Fruit fly (Drosophila melanogaster): Measurements from ENCODE around the gene GstD2.

Gene GstD2

dm6 chr3R:12402935-12403334 is 31.2 kb downstream of the GstD2 start (continued):
- peak; percentile 88 for TF ChIP-seq jumu (GFP tag; optimal IDR thresholded peaks at IDR 0.05)
- peak; percentile 96 for TF ChIP-seq lilli (GFP tag; optimal IDR thresholded peaks at IDR 0.05)
- peak; percentile 95 for TF ChIP-seq CG11696 (GFP tag; IDR thresholded peaks at IDR 0.05)
- TF ChIP-seq CG2678 (tag; optimal IDR thresholded peaks at IDR 0.05) = peak; percentile 99
- TF ChIP-seq CG9797 (GFP tag; optimal IDR thresholded peaks at IDR 0.05) = peak; percentile 41
- TF ChIP-seq CG11723 (GFP tag; optimal IDR thresholded peaks at IDR 0.05) = peak; percentile 94
- TF ChIP-seq CG7963 (GFP tag; IDR thresholded peaks at IDR 0.05; ENCODE audit: partially characterized antibody) = no peak
- peak; percentile 98 for TF ChIP-seq CG7271 (tag; optimal IDR thresholded peaks at IDR 0.05)
- TF ChIP-seq CG31388 (GFP tag; optimal IDR thresholded peaks at IDR 0.05) = peak; percentile 97
- peak; percentile 87 for TF ChIP-seq pros (GFP tag; optimal IDR thresholded peaks at IDR 0.05)
- TF ChIP-seq nerfin-2 (GFP tag; IDR thresholded peaks at IDR 0.05; ENCODE audit: partially characterized antibody) = no peak
- peak; percentile 92 for TF ChIP-seq NFAT (GFP tag; IDR thresholded peaks at IDR 0.05)
- peak; percentile 97 for TF ChIP-seq NfI (GFP tag; optimal IDR thresholded peaks at IDR 0.05)
- TF ChIP-seq CG14667 (GFP tag; IDR thresholded peaks at IDR 0.05) = peak; percentile 84
- TF ChIP-seq slbo (GFP tag; IDR thresholded peaks at IDR 0.05) = peak; percentile 92
- TF ChIP-seq bigmax (GFP tag; optimal IDR thresholded peaks at IDR 0.05) = peak; percentile 74
- TF ChIP-seq gt (GFP tag; IDR thresholded peaks at IDR 0.05) = peak; percentile 85
- peak; percentile 97 for TF ChIP-seq CG17568 (GFP tag; optimal IDR thresholded peaks at IDR 0.05)
- TF ChIP-seq NC2α (GFP tag; optimal IDR thresholded peaks at IDR 0.05) = peak; percentile 91
- TF ChIP-seq otp (GFP tag; IDR thresholded peaks at IDR 0.05) = peak; percentile 95
- peak; percentile 94 for TF ChIP-seq MBD-R2 (GFP tag; IDR thresholded peaks at IDR 0.05)
- peak; percentile 97 for TF ChIP-seq sens-2 (GFP tag; IDR thresholded peaks at IDR 0.05)
- peak; percentile 90 for TF ChIP-seq org-1 (GFP tag; optimal IDR thresholded peaks at IDR 0.05)
- TF ChIP-seq gfzf (GFP tag; optimal IDR thresholded peaks at IDR 0.05) = peak; percentile 23
- peak; percentile 84 for TF ChIP-seq CG18011 (GFP tag; optimal IDR thresholded peaks at IDR 0.05)
- peak; percentile 99 for TF ChIP-seq sens (GFP tag)
- peak; percentile 94 for TF ChIP-seq CG18764 (GFP tag; optimal IDR thresholded peaks at IDR 0.05)
- peak; percentile 70 for TF ChIP-seq Myb (GFP tag; optimal IDR thresholded peaks at IDR 0.05)
- TF ChIP-seq Dp (GFP tag; optimal IDR thresholded peaks at IDR 0.05) = peak; percentile 47
- peak; percentile 97 for TF ChIP-seq sug (tag; optimal IDR thresholded peaks at IDR 0.05)
- peak; percentile 86 for TF ChIP-seq pb (GFP tag; optimal IDR thresholded peaks at IDR 0.05)
- TF ChIP-seq HHEX (GFP tag; optimal IDR thresholded peaks at IDR 0.05) = peak; percentile 98
- peak; percentile 94 for TF ChIP-seq schlank (tag; optimal IDR thresholded peaks at IDR 0.05)
- peak; percentile 99 for TF ChIP-seq CG13424 (tag; optimal IDR thresholded peaks at IDR 0.05)
- peak; percentile 97 for TF ChIP-seq ap (GFP tag; IDR thresholded peaks at IDR 0.05)
- peak; percentile 45 for TF ChIP-seq ftz-f1 (GFP tag; optimal IDR thresholded peaks at IDR 0.05)
- peak; percentile 84 for TF ChIP-seq CG16815 (GFP tag; optimal IDR thresholded peaks at IDR 0.05)
- peak; percentile 95 for TF ChIP-seq CG10366 (GFP tag; IDR thresholded peaks at IDR 0.05)
- peak; percentile 96 for TF ChIP-seq CG34422 (GFP tag; IDR thresholded peaks at IDR 0.05)
- TF ChIP-seq CTCF (GFP tag; optimal IDR thresholded peaks at IDR 0.05) = peak; percentile 70
- TF ChIP-seq CG7928 (GFP tag; optimal IDR thresholded peaks at IDR 0.05) = peak; percentile 88
- TF ChIP-seq CG6175 (GFP tag; IDR thresholded peaks at IDR 0.05) = peak; percentile 75; the same call in 2 of the 3 replicates
- peak; percentile 93 for TF ChIP-seq slp2 (GFP tag; optimal IDR thresholded peaks at IDR 0.05)
- TF ChIP-seq fru (optimal IDR thresholded peaks at IDR 0.05) = no peak
- TF ChIP-seq CG11456 (GFP tag; IDR thresholded peaks at IDR 0.05) = peak; percentile 93; the same call in 2 of the 3 replicates
- TF ChIP-seq CG10654 (GFP tag; optimal IDR thresholded peaks at IDR 0.05) = peak; percentile 97
- TF ChIP-seq Lim3 (GFP tag; IDR thresholded peaks at IDR 0.05) = peak; percentile 88
- TF ChIP-seq chn (GFP tag; optimal IDR thresholded peaks at IDR 0.05) = peak; percentile 95
- peak; percentile 86 for TF ChIP-seq Antp (GFP tag; optimal IDR thresholded peaks at IDR 0.05)
- TF ChIP-seq tgo (GFP tag; IDR thresholded peaks at IDR 0.05) = peak; percentile 95
- peak; percentile 87 for TF ChIP-seq pnt (GFP tag; optimal IDR thresholded peaks at IDR 0.05)
- no peak for TF ChIP-seq sc (optimal IDR thresholded peaks at IDR 0.05)
- peak; percentile 94 for TF ChIP-seq sc (GFP tag; optimal IDR thresholded peaks at IDR 0.05)

All from whole organism, embryonic.